Worm (Caenorhabditis elegans) whole organism, L3 larva: ENCODE data around the gene K08D10.13.

ENCODE experiments used
- ama-1 ChIP-seq: fragments of 150-350 bp; optimal IDR thresholded peaks from 2 replicates; lab custom pipeline; 2018
- ceh-28 ChIP-seq: fragments of 150-350 bp; optimal IDR thresholded peaks from 2 replicates; lab custom pipeline; 2014; ENCODE audit warnings: missing biosample characterization, missing genetic modification reagents, missing genetic modification characterization
- ceh-82 ChIP-seq: fragments of 150-350 bp; optimal IDR thresholded peaks from 2 replicates; lab custom pipeline; 2014; ENCODE audit warnings: missing biosample characterization, missing genetic modification characterization
- egl-27 ChIP-seq: sonication (generic microtip); optimal IDR thresholded peaks from 4 replicates; lab custom pipeline; 2017; ENCODE audit warnings: missing biosample characterization, missing genetic modification reagents, missing genetic modification characterization
- elt-3 ChIP-seq, 3 experiments: fragments of 150-350 bp in 1 of 3; sonication (generic microtip) in 2 of 3; optimal IDR thresholded peaks; 2 replicates in 2 of 3; 4 replicates in 1 of 3; lab custom pipeline; 2014 to 2017; ENCODE audit warnings: missing biosample characterization in 3 of 3, missing genetic modification characterization in 3 of 3
- fkh-10 ChIP-seq: sonication (generic microtip); optimal IDR thresholded peaks from 2 replicates; lab custom pipeline; 2017; ENCODE audit warnings: missing biosample characterization, missing genetic modification reagents, missing genetic modification characterization
- nhr-25 ChIP-seq: sonication (generic microtip); optimal IDR thresholded peaks from 2 replicates; lab custom pipeline; 2017; ENCODE audit warnings: missing biosample characterization, missing genetic modification characterization
- nhr-28 ChIP-seq: fragments of 150-350 bp; optimal IDR thresholded peaks from 2 replicates; lab custom pipeline; 2014; ENCODE audit warnings: missing biosample characterization, missing genetic modification characterization
- nhr-43 ChIP-seq: sonication (generic microtip); optimal IDR thresholded peaks from 2 replicates; lab custom pipeline; 2016; ENCODE audit warnings: mild to moderate bottlenecking, missing genetic modification characterization, missing compliant biosample characterization; ENCODE audit not compliant: poor library complexity, severe bottlenecking
- pqm-1 ChIP-seq: fragments of 150-350 bp; optimal IDR thresholded peaks from 2 replicates; lab custom pipeline; 2017; ENCODE audit warnings: missing biosample characterization, missing genetic modification characterization, inconsistent platforms
- skn-1 ChIP-seq: fragments of 150-350 bp; optimal IDR thresholded peaks from 2 replicates; lab custom pipeline; 2014; ENCODE audit warnings: missing biosample characterization, missing genetic modification characterization
- ztf-4 ChIP-seq: fragments of 150-350 bp; optimal IDR thresholded peaks from 2 replicates; lab custom pipeline; 2014; ENCODE audit warnings: missing biosample characterization, missing genetic modification characterization

- TF ChIP-seq nhr-28 (tag; lab: Kevin White, UChicago) (no peak), ceh-82 (no peak), ama-1 (lab: Kevin White, UChicago) (no peak), elt-3 (tag; optimal IDR thresholded peaks at IDR 0.05; lab: Kevin White, UChicago) (no peak), ceh-28 (tag; lab: Kevin White, UChicago) (no peak), skn-1 (tag; lab: Kevin White, UChicago) (no peak), egl-27 (tag; lab: Kevin White, UChicago) (no peak), ztf-4 (tag; lab: Kevin White, UChicago) (no peak), nhr-25 (tag; lab: Kevin White, UChicago) (no peak), nhr-43 (no peak), pqm-1 (no peak), fkh-10 (GFP tag; lab: Kevin White, UChicago) (no peak)
These were observed 31.1 kb downstream of the K08D10.13 start, which contains the start of gene F49F1.18 for ce11 chrIV:4140265-4140664.
